Worm (Caenorhabditis elegans) whole organism, L1 larva: ENCODE results near the gene oac-56.

Experiments used
- C16A3.4 ChIP-seq: fragments of 150-350 bp; optimal IDR thresholded peaks from 2 replicates; lab custom pipeline; 2014; ENCODE audit warnings: missing biosample characterization, missing genetic modification characterization
- Y116A8C.19 ChIP-seq: sonication (generic microtip); optimal IDR thresholded peaks from 2 replicates; lab custom pipeline; 2016; ENCODE audit warnings: missing compliant biosample characterization, missing genetic modification characterization, borderline replicate concordance
- alr-1 ChIP-seq: fragments of 200-800 bp; sonication (Bioruptor generic); optimal IDR thresholded peaks from 2 replicates; lab custom pipeline; 2018; ENCODE audit warnings: borderline replicate concordance, mild to moderate bottlenecking, missing genetic modification characterization, missing compliant biosample characterization
- ama-1 ChIP-seq: fragments of 150-350 bp; optimal IDR thresholded peaks from 2 replicates; lab custom pipeline; 2014
- ceh-63 ChIP-seq: fragments of 200-800 bp; sonication (Bioruptor generic); optimal IDR thresholded peaks from 2 replicates; lab custom pipeline; 2018; ENCODE audit warnings: mild to moderate bottlenecking, missing genetic modification characterization, missing compliant biosample characterization
- ces-1 ChIP-seq: fragments of 150-350 bp; optimal IDR thresholded peaks from 2 replicates; lab custom pipeline; 2014; ENCODE audit warnings: missing biosample characterization, missing genetic modification reagents, missing genetic modification characterization
- efl-1 ChIP-seq, 4 experiments: fragments of 150-350 bp; optimal IDR thresholded peaks in 3 of 4; peaks in 1 of 4; 1 replicate in 1 of 4; 2 replicates in 3 of 4; lab custom pipeline; 2014; ENCODE audit warnings: missing biosample characterization in 2 of 4, missing genetic modification characterization in 2 of 4, missing genetic modification reagents in 2 of 4
- efl-3 ChIP-seq: fragments of 200-800 bp; sonication (Bioruptor generic); optimal IDR thresholded peaks from 2 replicates; lab custom pipeline; 2018; ENCODE audit warnings: mild to moderate bottlenecking, missing genetic modification characterization, missing compliant biosample characterization
- egl-13 ChIP-seq: sonication (generic microtip); optimal IDR thresholded peaks from 2 replicates; lab custom pipeline; 2016; ENCODE audit warnings: missing genotype, missing genetic modification reagents, missing genetic modification characterization, missing compliant biosample characterization
- egl-27 ChIP-seq, 2 experiments: fragments of 150-350 bp in 1 of 2; sonication (generic microtip); optimal IDR thresholded peaks; 3 replicates each; lab custom pipeline; 2017 to 2018; ENCODE audit warnings: missing biosample characterization in 2 of 2, missing genetic modification characterization in 2 of 2, missing genetic modification reagents in 2 of 2
- elt-2 ChIP-seq: sonication (generic microtip); optimal IDR thresholded peaks from 2 replicates; lab custom pipeline; 2016; ENCODE audit warnings: missing genetic modification characterization, mild to moderate bottlenecking, inconsistent platforms, missing compliant biosample characterization, missing genetic modification reagents
- fos-1 ChIP-seq: fragments of 150-350 bp; optimal IDR thresholded peaks from 2 replicates; lab custom pipeline; 2014; ENCODE audit warnings: missing biosample characterization, missing genetic modification characterization
- hlh-17 ChIP-seq: fragments of 200-800 bp; sonication (Bioruptor generic); optimal IDR thresholded peaks from 2 replicates; lab custom pipeline; 2018; ENCODE audit warnings: missing genetic modification characterization, mild to moderate bottlenecking, missing compliant biosample characterization, moderate library complexity, borderline replicate concordance
- irx-1 ChIP-seq: sonication (generic microtip); optimal IDR thresholded peaks from 2 replicates; lab custom pipeline; 2016; ENCODE audit warnings: missing genetic modification characterization, missing compliant biosample characterization
- jun-1 ChIP-seq: fragments of 150-350 bp; optimal IDR thresholded peaks from 2 replicates; lab custom pipeline; 2014; ENCODE audit warnings: missing biosample characterization, missing genetic modification reagents, missing genetic modification characterization
- lin-13 ChIP-seq: fragments of 150-350 bp; optimal IDR thresholded peaks from 2 replicates; lab custom pipeline; 2014; ENCODE audit warnings: missing biosample characterization, missing genetic modification reagents, missing genetic modification characterization
- lin-14 ChIP-seq: fragments of 200-800 bp; sonication (Bioruptor generic); optimal IDR thresholded peaks from 2 replicates; lab custom pipeline; 2018; ENCODE audit warnings: mild to moderate bottlenecking, missing genetic modification characterization, moderate library complexity, missing compliant biosample characterization
- mdl-1 ChIP-seq, 2 experiments: fragments of 150-350 bp; optimal IDR thresholded peaks; 2 replicates each; lab custom pipeline; 2014 to 2017; ENCODE audit warnings: missing biosample characterization in 2 of 2, missing genetic modification characterization in 2 of 2, inconsistent platforms in 1 of 2
- mef-2 ChIP-seq: fragments of 150-350 bp; optimal IDR thresholded peaks from 2 replicates; lab custom pipeline; 2014; ENCODE audit warnings: missing biosample characterization, missing genetic modification characterization
- mep-1 ChIP-seq: fragments of 150-350 bp; optimal IDR thresholded peaks from 2 replicates; lab custom pipeline; 2014; ENCODE audit warnings: missing biosample characterization, missing genetic modification characterization
- nhr-11 ChIP-seq: fragments of 150-350 bp; optimal IDR thresholded peaks from 2 replicates; lab custom pipeline; 2014; ENCODE audit warnings: missing biosample characterization, missing genetic modification characterization
- nhr-12 ChIP-seq: sonication (generic microtip); optimal IDR thresholded peaks from 2 replicates; lab custom pipeline; 2017; ENCODE audit warnings: missing biosample characterization, missing genetic modification characterization
- nhr-19 ChIP-seq: fragments of 200-800 bp; sonication (Bioruptor generic); conservative IDR thresholded peaks from 2 replicates; pipeline ENCODE4 v1.3.6; 2022; ENCODE audit warnings: missing genetic modification characterization, missing compliant biosample characterization
- nhr-20 ChIP-seq: sonication (generic microtip); optimal IDR thresholded peaks from 2 replicates; lab custom pipeline; 2016; ENCODE audit warnings: mild to moderate bottlenecking, missing genetic modification characterization, missing compliant biosample characterization
- nhr-237 ChIP-seq: fragments of 150-350 bp; optimal IDR thresholded peaks from 2 replicates; lab custom pipeline; 2014; ENCODE audit warnings: missing biosample characterization, missing genetic modification characterization
- nhr-71 ChIP-seq: sonication (generic microtip); optimal IDR thresholded peaks from 2 replicates; lab custom pipeline; 2016; ENCODE audit warnings: mild to moderate bottlenecking, missing genetic modification characterization, moderate library complexity, missing compliant biosample characterization
- nhr-76 ChIP-seq: sonication (generic microtip); optimal IDR thresholded peaks from 2 replicates; lab custom pipeline; 2017; ENCODE audit warnings: missing biosample characterization, missing genetic modification characterization
- nhr-77 ChIP-seq: fragments of 150-350 bp; optimal IDR thresholded peaks from 2 replicates; lab custom pipeline; 2014; ENCODE audit warnings: missing biosample characterization, missing genetic modification characterization
- nhr-84 ChIP-seq: sonication (generic microtip); optimal IDR thresholded peaks from 2 replicates; lab custom pipeline; 2017; ENCODE audit warnings: missing biosample characterization, missing genetic modification characterization
- nhr-90 ChIP-seq: sonication (generic microtip); optimal IDR thresholded peaks from 2 replicates; lab custom pipeline; 2016; ENCODE audit warnings: mild to moderate bottlenecking, missing genetic modification characterization, missing compliant biosample characterization; ENCODE audit not compliant: poor library complexity
- pag-3 ChIP-seq: sonication (generic microtip); optimal IDR thresholded peaks from 2 replicates; lab custom pipeline; 2017; ENCODE audit warnings: missing genetic modification characterization, mild to moderate bottlenecking, missing compliant biosample characterization, antibody characterized with exemption, borderline replicate concordance; ENCODE audit not compliant: insufficient read depth
- pax-3 ChIP-seq: fragments of 200-800 bp; sonication (Bioruptor generic); optimal IDR thresholded peaks from 2 replicates; lab custom pipeline; 2018; ENCODE audit warnings: mild to moderate bottlenecking, missing genetic modification characterization, moderate library complexity, missing compliant biosample characterization
- rnt-1 ChIP-seq: sonication (generic microtip); optimal IDR thresholded peaks from 2 replicates; lab custom pipeline; 2016; ENCODE audit warnings: mild to moderate bottlenecking, missing genetic modification characterization, moderate library complexity, missing compliant biosample characterization
- skn-1 ChIP-seq: fragments of 150-350 bp; optimal IDR thresholded peaks from 2 replicates; lab custom pipeline; 2014; ENCODE audit warnings: missing biosample characterization, missing genetic modification characterization
- snu-23 ChIP-seq: sonication (generic microtip); optimal IDR thresholded peaks from 2 replicates; lab custom pipeline; 2016; ENCODE audit warnings: missing genetic modification characterization, missing compliant biosample characterization
- sox-4 ChIP-seq: sonication (generic microtip); optimal IDR thresholded peaks from 2 replicates; lab custom pipeline; 2016; ENCODE audit warnings: missing genetic modification characterization, missing compliant biosample characterization
- tlp-1 ChIP-seq: fragments of 150-350 bp; optimal IDR thresholded peaks from 2 replicates; lab custom pipeline; 2014; ENCODE audit warnings: missing biosample characterization, missing genetic modification characterization
- unc-98 ChIP-seq: fragments of 200-800 bp; sonication (Bioruptor generic); IDR thresholded peaks from 2 replicates; pipeline ENCODE4 v1.3.6; 2022; ENCODE audit warnings: missing genetic modification characterization, missing compliant biosample characterization
- zag-1 ChIP-seq: fragments of 150-350 bp; optimal IDR thresholded peaks from 2 replicates; lab custom pipeline; 2014; ENCODE audit warnings: missing biosample characterization, missing genetic modification characterization
- zip-4 ChIP-seq: fragments of 200-800 bp; sonication (Bioruptor generic); optimal IDR thresholded peaks from 2 replicates; lab custom pipeline; 2018; ENCODE audit warnings: mild to moderate bottlenecking, missing genetic modification characterization, moderate library complexity, missing compliant biosample characterization
- ztf-11 ChIP-seq, 2 experiments: sonication (generic microtip); optimal IDR thresholded peaks; 2 replicates each; lab custom pipeline; 2016 to 2017; ENCODE audit warnings: missing genetic modification characterization in 2 of 2, missing biosample characterization in 1 of 2, missing compliant biosample characterization in 1 of 2
- ztf-4 ChIP-seq: fragments of 150-350 bp; optimal IDR thresholded peaks from 2 replicates; lab custom pipeline; 2014; ENCODE audit warnings: missing biosample characterization, missing genetic modification characterization

Gene oac-56

DNA sequence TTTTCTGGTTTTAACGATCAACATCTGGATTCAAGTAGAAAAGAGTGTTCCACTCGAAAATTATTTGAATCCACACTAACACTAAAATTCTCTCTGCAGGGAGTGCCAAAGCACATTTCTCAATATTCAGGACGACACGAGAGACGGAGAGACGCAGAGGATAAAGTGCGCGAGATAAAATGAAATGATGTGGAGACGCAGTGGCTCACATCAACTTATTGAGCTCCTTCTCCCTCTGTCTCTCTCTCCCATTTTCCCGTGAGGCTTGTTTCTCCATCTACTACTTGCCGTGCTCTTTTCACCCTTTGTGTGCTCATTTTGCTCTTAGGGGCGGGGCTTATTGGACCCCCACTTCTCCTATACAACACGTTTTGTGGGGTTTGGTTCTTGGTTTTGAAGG, 5.6 kb upstream of the oac-56 start (continued):
- TF ChIP-seq nhr-12 (tag; lab: Kevin White, UChicago) (no peak), mef-2 (tag; lab: Kevin White, UChicago) (no peak), ztf-4 (tag; lab: Kevin White, UChicago) (no peak), Y116A8C.19 (tag; lab: Kevin White, UChicago) (no peak), jun-1 (tag; lab: Kevin White, UChicago) (no peak), rnt-1 (no peak), egl-27 (tag; optimal IDR thresholded peaks at IDR 0.05; lab: Kevin White, UChicago) (no peak), snu-23 (no peak), efl-3 (GFP tag; lab: Kevin White, UChicago) (no peak), ces-1 (GFP tag; lab: Kevin White, UChicago) (no peak), alr-1 (tag; lab: Kevin White, UChicago) (no peak), pax-3 (no peak), nhr-71 (peak; percentile 72), nhr-19 (no peak), nhr-84 (tag; lab: Kevin White, UChicago) (no peak), pag-3 (tag; lab: Kevin White, UChicago) (no peak), nhr-20 (tag; lab: Kevin White, UChicago) (peak; percentile 10), fos-1 (tag; lab: Kevin White, UChicago) (peak; percentile 18), sox-4 (tag; lab: Kevin White, UChicago) (no peak), nhr-11 (tag; lab: Kevin White, UChicago) (no peak), lin-13 (GFP tag; lab: Kevin White, UChicago) (no peak), nhr-237 (tag; lab: Kevin White, UChicago) (no peak), mdl-1 (tag; optimal IDR thresholded peaks at IDR 0.05; lab: Kevin White, UChicago) (peak in 1 of 2 experiments; percentile 3), efl-1 (optimal IDR thresholded peaks at IDR 0.05; lab: Kevin White, UChicago) (peak; percentile 57 to 74), efl-1 (GFP tag; optimal IDR thresholded peaks at IDR 0.05 in 1 of 2; lab: Kevin White, UChicago) (peak; percentile 17 to 80), lin-14 (GFP tag; lab: Kevin White, UChicago) (no peak), nhr-77 (tag; lab: Kevin White, UChicago) (no peak), ztf-11 (tag; optimal IDR thresholded peaks at IDR 0.05; lab: Kevin White, UChicago) (no peak), ama-1 (lab: Kevin White, UChicago) (no peak), C16A3.4 (tag; lab: Kevin White, UChicago) (peak; percentile 7), elt-2 (tag; lab: Kevin White, UChicago) (no peak), irx-1 (tag; lab: Kevin White, UChicago) (peak; percentile 11), ceh-63 (GFP tag; lab: Kevin White, UChicago) (no peak), tlp-1 (tag; lab: Kevin White, UChicago) (no peak), egl-13 (tag; lab: Kevin White, UChicago) (peak; percentile 26), mep-1 (peak; percentile 6), zag-1 (no peak), hlh-17 (GFP tag; lab: Kevin White, UChicago) (no peak), zip-4 (GFP tag; lab: Kevin White, UChicago) (no peak), skn-1 (tag; lab: Kevin White, UChicago) (peak; percentile 7)

DNA sequence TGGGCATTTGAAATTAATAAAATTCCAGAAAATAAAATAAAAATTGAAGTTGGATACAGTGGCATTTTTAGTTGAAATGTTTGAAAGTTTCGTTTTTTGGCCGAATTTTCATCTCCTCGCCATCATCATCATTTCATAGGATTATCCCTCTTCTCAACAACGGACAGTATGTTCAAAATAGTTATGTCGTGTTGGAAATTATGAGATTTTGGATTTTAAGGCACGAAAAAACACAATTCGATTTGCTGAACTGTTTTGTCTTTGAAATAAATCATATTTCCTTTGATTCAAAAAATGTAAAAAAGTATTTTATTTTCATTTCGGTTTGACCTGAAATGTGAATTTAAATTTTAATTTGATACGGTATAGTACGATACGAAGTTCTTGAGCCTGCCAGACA, 6.8 kb downstream of the oac-56 start, which contains the start of gene srlf-28:
Gene srlf-28 (minus strand): TSS at position 101 of the 400 bp plus-strand sequence.
- no peak for TF ChIP-seq nhr-84 (tag; lab: Kevin White, UChicago)
- TF ChIP-seq unc-98 (GFP tag; lab: Robert Waterston, UW) = no peak
- TF ChIP-seq rnt-1 = no peak
- no peak for TF ChIP-seq ceh-63 (GFP tag; lab: Kevin White, UChicago)
- no peak for TF ChIP-seq nhr-90
- TF ChIP-seq efl-3 (GFP tag; lab: Kevin White, UChicago) = no peak
- TF ChIP-seq ztf-11 (tag; optimal IDR thresholded peaks at IDR 0.05; lab: Kevin White, UChicago) = no peak
- no peak for TF ChIP-seq nhr-76 (tag; lab: Kevin White, UChicago)
- TF ChIP-seq, all 84 proteins: peak for 0
